Worm (Caenorhabditis elegans) whole organism, midembryonic: ENCODE data around the gene rhi-1.

Experiments
- T22C8.4 ChIP-seq: fragments of 200-800 bp; sonication (Bioruptor generic); IDR thresholded peaks from 2 replicates; pipeline ENCODE4 v1.3.6; 2022; ENCODE audit warnings: missing genetic modification characterization, missing compliant biosample characterization
- cog-1 ChIP-seq: sonication (generic microtip); optimal IDR thresholded peaks from 2 replicates; lab custom pipeline; 2016; ENCODE audit warnings: missing genetic modification characterization, missing compliant biosample characterization
- flt-1 ChIP-seq: fragments of 200-800 bp; sonication (Bioruptor generic); IDR thresholded peaks from 2 replicates; pipeline ENCODE4 v1.3.6; 2022; ENCODE audit warnings: missing genetic modification characterization, missing compliant biosample characterization
- klf-2 ChIP-seq: fragments of 200-800 bp; sonication (Bioruptor generic); conservative IDR thresholded peaks from 2 replicates; pipeline ENCODE4 v1.3.6; 2022; ENCODE audit warnings: missing genetic modification reagents, missing genetic modification characterization, missing compliant biosample characterization
- med-1 ChIP-seq: sonication (generic microtip); optimal IDR thresholded peaks from 2 replicates; lab custom pipeline; 2017; ENCODE audit warnings: missing genetic modification characterization, mild to moderate bottlenecking, missing compliant biosample characterization, antibody characterized with exemption, missing genetic modification reagents; ENCODE audit not compliant: insufficient read depth
- ref-1 ChIP-seq: fragments of 200-800 bp; sonication (Bioruptor generic); conservative IDR thresholded peaks from 2 replicates; pipeline ENCODE4 v1.3.6; 2022; ENCODE audit warnings: missing genetic modification reagents, missing genetic modification characterization, missing compliant biosample characterization
- tab-1 ChIP-seq: fragments of 200-800 bp; sonication (Bioruptor generic); IDR thresholded peaks from 2 replicates; pipeline ENCODE4 v1.3.6; 2022; ENCODE audit warnings: missing genetic modification characterization, missing compliant biosample characterization
- ztf-23 ChIP-seq: fragments of 200-800 bp; sonication (Bioruptor generic); IDR thresholded peaks from 2 replicates; pipeline ENCODE4 v1.3.6; 2022; ENCODE audit warnings: missing genetic modification reagents, missing genetic modification characterization, missing compliant biosample characterization
- ztf-29 ChIP-seq: fragments of 200-800 bp; sonication (Bioruptor generic); IDR thresholded peaks from 2 replicates; pipeline ENCODE4 v1.3.6; 2022; ENCODE audit warnings: missing genetic modification reagents, missing genetic modification characterization, missing compliant biosample characterization

DNA sequence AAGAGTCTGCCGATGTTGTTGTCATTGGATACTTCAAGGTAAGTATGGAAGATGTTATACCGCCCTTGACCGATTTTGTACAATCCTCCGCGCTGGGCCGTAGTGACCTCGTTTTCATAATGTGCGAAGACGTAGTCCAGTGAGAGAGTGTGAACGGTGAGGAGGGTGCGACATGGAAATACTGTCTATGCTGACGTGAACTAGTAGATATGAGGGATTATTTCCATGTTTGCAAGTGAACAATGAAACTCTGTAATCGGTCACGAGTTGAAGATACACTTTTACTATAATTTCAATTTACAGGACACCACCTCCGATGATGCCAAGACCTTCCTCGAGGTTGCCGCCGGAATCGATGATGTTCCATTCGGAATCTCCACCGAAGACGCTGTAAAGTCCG, 16.5 kb downstream of the rhi-1 start:
- TF ChIP-seq klf-2 (GFP tag; lab: Robert Waterston, UW) (no peak), cog-1 (no peak), med-1 (GFP tag; lab: Kevin White, UChicago) (no peak), T22C8.4 (GFP tag; lab: Robert Waterston, UW) (no peak), flt-1 (GFP tag; lab: Robert Waterston, UW) (0 out of 2 replicates have a peak, but pooled peaks have one; percentile 49), ztf-29 (no peak), ref-1 (GFP tag; lab: Robert Waterston, UW) (no peak), tab-1 (GFP tag; lab: Robert Waterston, UW) (no peak), ztf-23 (no peak)
